Fruit fly (Drosophila melanogaster): ENCODE data around the gene Dip-B.
A peak's percentile ranks its signal among the peaks of the same experiment; 100 is the strongest.

Gene Dip-B

dm6 chr3R:13815566-13816374, 33.7 kb downstream of the Dip-B start (continued):
- peak; percentile 54 for TF ChIP-seq Med (GFP tag)
- no peak for TF ChIP-seq Vsx1 (GFP tag; optimal IDR thresholded peaks at IDR 0.05)
- TF ChIP-seq Ssrp (tag; optimal IDR thresholded peaks at IDR 0.05), result peak; percentile 23
- no peak for TF ChIP-seq CG11093 (GFP tag; IDR thresholded peaks at IDR 0.05)
- no peak for TF ChIP-seq dmrt99B (tag; optimal IDR thresholded peaks at IDR 0.05)
- TF ChIP-seq E2f2 (GFP tag; IDR thresholded peaks at IDR 0.05), result no peak
- TF ChIP-seq Lim3 (GFP tag; IDR thresholded peaks at IDR 0.05), result no peak
- TF ChIP-seq CG9797 (GFP tag; optimal IDR thresholded peaks at IDR 0.05), result no peak

- TF ChIP-seq Mrtf (GFP tag; IDR thresholded peaks at IDR 0.05) (no peak), Antp (GFP tag; optimal IDR thresholded peaks at IDR 0.05) (no peak), CG10366 (GFP tag; IDR thresholded peaks at IDR 0.05) (no peak), Doc3 (GFP tag; IDR thresholded peaks at IDR 0.05; ENCODE audit: partially characterized antibody) (no peak), hkb (optimal IDR thresholded peaks at IDR 0.05) (no peak), hkb (GFP tag; IDR thresholded peaks at IDR 0.05) (no peak), CG17912 (GFP tag; optimal IDR thresholded peaks at IDR 0.05) (no peak), CG17361 (GFP tag; IDR thresholded peaks at IDR 0.05) (no peak), sqz (GFP tag; optimal IDR thresholded peaks at IDR 0.05) (peak; percentile 22), CG14965 (GFP tag; optimal IDR thresholded peaks at IDR 0.05; ENCODE audit: borderline replicate concordance) (no peak), sens (GFP tag) (no peak), cg (GFP tag; optimal IDR thresholded peaks at IDR 0.05) (peak; percentile 84), sd (tag; optimal IDR thresholded peaks at IDR 0.05) (no peak), knrl (GFP tag; IDR thresholded peaks at IDR 0.05; ENCODE audit: partially characterized antibody) (no peak), lilli (GFP tag; optimal IDR thresholded peaks at IDR 0.05) (no peak), CG2199 (GFP tag; IDR thresholded peaks at IDR 0.05) (peak; percentile 53; the same call in 1 of the 3 replicates), CG10147 (GFP tag; optimal IDR thresholded peaks at IDR 0.05) (no peak), fd3F (GFP tag; optimal IDR thresholded peaks at IDR 0.05) (no peak), kni (GFP tag; optimal IDR thresholded peaks at IDR 0.05) (peak; percentile 64), CG3847 (GFP tag; IDR thresholded peaks at IDR 0.05) (no peak), CG10431 (GFP tag; optimal IDR thresholded peaks at IDR 0.05) (no peak), CG17612 (GFP tag; IDR thresholded peaks at IDR 0.05) (no peak), nom (GFP tag; optimal IDR thresholded peaks at IDR 0.05) (peak; percentile 65), pros (GFP tag; optimal IDR thresholded peaks at IDR 0.05) (peak; percentile 66), Blimp-1 (GFP tag; optimal IDR thresholded peaks at IDR 0.05) (peak; percentile 10), Gug (GFP tag; IDR thresholded peaks at IDR 0.05) (no peak), CG16813 (GFP tag; IDR thresholded peaks at IDR 0.05; ENCODE audit: partially characterized antibody) (no peak), Lpt (GFP tag; optimal IDR thresholded peaks at IDR 0.05) (no peak), CG2120 (GFP tag; optimal IDR thresholded peaks at IDR 0.05) (no peak), abd-A (tag; optimal IDR thresholded peaks at IDR 0.05) (peak; percentile 24), amos (GFP tag; IDR thresholded peaks at IDR 0.05; ENCODE audit: partially characterized antibody) (no peak)
Observed at dm6 chr3R:13816375-13816711, 34.3 kb downstream of the Dip-B start.

Data from whole organism, embryonic.